Worm (Caenorhabditis elegans): ENCODE measurements around the gene C48D1.5.

Gene C48D1.5

DNA sequence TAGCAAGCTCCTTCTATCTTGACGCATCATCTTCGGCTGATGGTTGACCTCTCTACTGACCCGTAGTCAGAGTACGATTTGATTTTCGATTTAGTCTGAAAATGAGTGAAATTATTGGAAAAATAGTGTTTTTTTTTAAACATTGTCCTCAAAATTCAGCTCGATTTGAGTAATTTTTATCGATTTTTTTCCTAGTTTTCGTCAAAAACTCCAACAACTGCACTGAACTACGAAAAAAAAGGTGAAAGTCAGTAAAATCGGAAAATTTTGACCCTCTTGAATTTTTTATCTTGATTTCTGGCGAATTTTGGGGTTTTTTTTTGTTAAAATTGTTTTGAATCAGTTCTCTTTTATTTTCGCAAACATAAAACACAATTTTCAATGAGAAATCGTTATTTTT is 17.7 kb upstream of the C48D1.5 start, which contains the start of gene ced-3:
Gene ced-3, minus strand, starts transcription at position 101 of the 400 bp plus-strand sequence.
- TF ChIP-seq ceh-13 (GFP tag; optimal IDR thresholded peaks at IDR 0.05) (no peak), hnd-1 (tag; optimal IDR thresholded peaks at IDR 0.05) (no peak), ama-1 (optimal IDR thresholded peaks at IDR 0.05) (no peak), hmg-4 (GFP tag; optimal IDR thresholded peaks at IDR 0.05) (no peak), scrt-1 (GFP tag; IDR thresholded peaks at IDR 0.05) (no peak), ets-7 (tag; optimal IDR thresholded peaks at IDR 0.05) (no peak), flt-1 (GFP tag; IDR thresholded peaks at IDR 0.05) (no peak), F13C5.2 (tag; optimal IDR thresholded peaks at IDR 0.05) (no peak), tbx-11 (GFP tag; IDR thresholded peaks at IDR 0.05) (no peak), sea-1 (GFP tag; conservative IDR thresholded peaks at IDR 0.05) (no peak), B0310.2 (tag; optimal IDR thresholded peaks at IDR 0.05) (no peak), hmbx-1 (tag; optimal IDR thresholded peaks at IDR 0.05) (no peak), ceh-36 (tag; optimal IDR thresholded peaks at IDR 0.05) (no peak), tbx-37 (GFP tag; conservative IDR thresholded peaks at IDR 0.05) (no peak), tra-4 (tag; optimal IDR thresholded peaks at IDR 0.05) (no peak), pes-1 (GFP tag; IDR thresholded peaks at IDR 0.05) (no peak)

DNA sequence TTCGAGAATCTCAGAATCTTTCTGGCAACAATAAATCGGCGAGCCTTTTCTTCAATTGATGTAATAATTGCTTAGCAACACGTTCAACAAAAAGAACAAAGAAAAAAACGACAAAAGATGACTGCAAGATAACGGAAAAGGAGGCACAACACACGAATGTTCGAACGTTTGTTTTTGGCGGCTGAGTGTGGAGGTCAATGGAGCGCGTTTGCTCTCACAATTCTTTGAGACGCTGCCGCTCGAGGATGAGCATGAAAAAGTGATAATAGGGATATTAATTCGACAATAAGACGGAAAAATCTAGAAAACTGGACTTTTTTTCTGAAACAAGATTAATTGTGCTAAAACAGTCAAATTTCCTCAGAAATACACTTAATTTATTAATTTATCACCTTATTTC is 15.9 kb upstream of the C48D1.5 start:
- no peak for TF ChIP-seq scrt-1 (GFP tag; IDR thresholded peaks at IDR 0.05)
- TF ChIP-seq hmg-4 (GFP tag; optimal IDR thresholded peaks at IDR 0.05), result peak; percentile 15

DNA sequence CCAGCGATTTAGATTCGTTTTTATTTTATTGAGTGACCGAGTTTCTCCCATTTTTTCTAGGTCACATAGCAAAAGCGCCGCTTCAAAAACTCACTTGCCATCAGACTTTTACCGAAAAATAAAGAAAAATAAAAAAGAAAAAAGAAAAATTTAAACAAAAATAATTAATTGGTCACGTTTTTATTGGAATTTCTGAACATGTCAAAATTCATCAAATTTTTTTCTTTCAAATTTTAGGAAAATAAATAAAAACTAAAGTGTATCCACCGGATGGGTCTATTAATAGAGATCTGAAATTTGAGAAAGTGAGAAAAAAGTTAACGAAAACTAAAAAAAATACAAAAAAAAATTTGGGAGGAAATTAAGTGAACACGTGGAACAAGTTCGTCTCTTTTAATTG is 12.2 kb upstream of the C48D1.5 start, which contains the start of gene C48D1.9:
Gene C48D1.9, minus strand, starts transcription at position 101 of the 400 bp plus-strand sequence.
- no peak for TF ChIP-seq tbx-37 (GFP tag; conservative IDR thresholded peaks at IDR 0.05)
- no peak for TF ChIP-seq tra-4 (tag; optimal IDR thresholded peaks at IDR 0.05)
- TF ChIP-seq pes-1 (GFP tag; IDR thresholded peaks at IDR 0.05), result no peak
- no peak for TF ChIP-seq F13C5.2 (tag; optimal IDR thresholded peaks at IDR 0.05)
- TF ChIP-seq tbx-11 (GFP tag; IDR thresholded peaks at IDR 0.05), result no peak
- TF ChIP-seq aly-1 (tag; optimal IDR thresholded peaks at IDR 0.05), result no peak
- no peak for TF ChIP-seq ama-1 (optimal IDR thresholded peaks at IDR 0.05)
- no peak for TF ChIP-seq ceh-13 (GFP tag; optimal IDR thresholded peaks at IDR 0.05)
- no peak for TF ChIP-seq scrt-1 (GFP tag; IDR thresholded peaks at IDR 0.05)
- TF ChIP-seq B0310.2 (tag; optimal IDR thresholded peaks at IDR 0.05), result no peak
- TF ChIP-seq ceh-36 (tag; optimal IDR thresholded peaks at IDR 0.05), result no peak
- TF ChIP-seq hmbx-1 (tag; optimal IDR thresholded peaks at IDR 0.05), result no peak
- TF ChIP-seq hnd-1 (tag; optimal IDR thresholded peaks at IDR 0.05), result no peak
- no peak for TF ChIP-seq flt-1 (GFP tag; IDR thresholded peaks at IDR 0.05)
- no peak for TF ChIP-seq ets-7 (tag; optimal IDR thresholded peaks at IDR 0.05)
- no peak for TF ChIP-seq hmg-4 (GFP tag; optimal IDR thresholded peaks at IDR 0.05)

DNA sequence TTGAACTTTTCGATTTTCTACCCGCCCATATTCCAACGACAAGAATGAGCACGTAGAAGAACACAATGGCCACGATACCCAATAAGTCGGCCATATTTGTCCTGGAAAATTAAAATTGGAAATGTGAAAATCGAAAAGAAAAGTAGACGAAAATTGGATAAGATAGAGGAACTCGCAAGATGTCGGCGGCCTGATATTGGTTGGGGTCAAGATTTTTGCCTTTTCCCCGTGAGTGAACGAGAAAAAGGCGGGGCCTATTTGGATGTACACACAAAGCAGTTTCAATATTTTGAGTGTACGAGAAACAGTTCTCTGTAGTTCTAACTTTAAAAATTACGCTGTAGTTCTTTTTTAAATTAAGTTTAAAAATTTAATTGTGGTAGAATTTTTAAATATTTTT is 7.3 kb upstream of the C48D1.5 start, which contains the start of gene cho-1:
Gene cho-1, minus strand, starts transcription at position 101 of the 400 bp plus-strand sequence.
- TF ChIP-seq scrt-1 (GFP tag; IDR thresholded peaks at IDR 0.05) (no peak), sea-1 (GFP tag; conservative IDR thresholded peaks at IDR 0.05) (no peak), ama-1 (optimal IDR thresholded peaks at IDR 0.05) (no peak), hmg-4 (GFP tag; optimal IDR thresholded peaks at IDR 0.05) (no peak), tra-4 (tag; optimal IDR thresholded peaks at IDR 0.05) (no peak), tbx-37 (GFP tag; conservative IDR thresholded peaks at IDR 0.05) (no peak), ceh-13 (GFP tag; optimal IDR thresholded peaks at IDR 0.05) (no peak), hnd-1 (tag; optimal IDR thresholded peaks at IDR 0.05) (no peak), F13C5.2 (tag; optimal IDR thresholded peaks at IDR 0.05) (no peak), B0310.2 (tag; optimal IDR thresholded peaks at IDR 0.05) (no peak), ceh-36 (tag; optimal IDR thresholded peaks at IDR 0.05) (no peak), tbx-11 (GFP tag; IDR thresholded peaks at IDR 0.05) (no peak), ets-7 (tag; optimal IDR thresholded peaks at IDR 0.05) (no peak), flt-1 (GFP tag; IDR thresholded peaks at IDR 0.05) (no peak), aly-1 (tag; optimal IDR thresholded peaks at IDR 0.05) (no peak), pes-1 (GFP tag; IDR thresholded peaks at IDR 0.05) (no peak), hmbx-1 (tag; optimal IDR thresholded peaks at IDR 0.05) (no peak)

DNA sequence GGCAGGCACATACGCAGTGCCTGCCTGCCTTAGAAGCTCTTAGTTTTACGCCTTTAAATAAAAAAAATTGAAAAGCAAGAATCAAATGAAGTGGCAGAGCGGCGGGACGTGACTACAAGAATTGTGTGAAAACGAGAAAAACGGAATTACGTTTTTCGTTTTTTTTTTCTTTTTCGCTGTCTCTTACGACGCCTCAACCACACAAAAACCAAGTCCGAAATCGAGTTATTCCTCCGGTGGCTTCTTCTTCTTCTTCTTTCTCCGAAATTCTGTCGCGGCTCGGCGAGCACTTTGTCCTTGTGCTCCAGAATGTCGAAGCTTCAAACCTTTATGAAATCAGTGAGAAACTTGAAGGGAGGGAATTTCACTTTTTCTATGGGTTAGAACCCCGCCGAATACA is 1.2 kb upstream of the C48D1.5 start:
- TF ChIP-seq ets-7 (tag; optimal IDR thresholded peaks at IDR 0.05) (no peak), pes-1 (GFP tag; IDR thresholded peaks at IDR 0.05) (no peak), hnd-1 (tag; optimal IDR thresholded peaks at IDR 0.05) (no peak), flt-1 (GFP tag; IDR thresholded peaks at IDR 0.05) (no peak), hmg-4 (GFP tag; optimal IDR thresholded peaks at IDR 0.05) (no peak), sea-1 (GFP tag; conservative IDR thresholded peaks at IDR 0.05) (no peak), tbx-37 (GFP tag; conservative IDR thresholded peaks at IDR 0.05) (no peak)

DNA sequence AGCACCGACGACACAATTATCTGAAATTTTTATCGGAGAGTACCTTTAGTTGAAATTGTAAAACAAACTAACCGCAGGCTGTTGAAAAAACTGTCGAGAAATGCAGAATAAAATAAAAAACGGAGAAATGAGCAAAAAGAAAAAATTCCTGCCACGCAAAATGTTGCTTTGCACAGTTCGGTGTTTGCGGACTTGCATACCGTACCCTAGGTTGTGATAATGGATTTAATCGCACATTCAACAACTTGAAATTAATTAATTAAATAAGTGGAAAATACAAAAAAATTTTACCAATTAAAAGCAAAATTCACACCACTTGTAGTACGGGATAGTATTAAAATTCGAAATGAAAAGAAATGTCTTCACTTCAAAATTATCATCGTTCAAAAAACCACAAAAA is 9.6 kb downstream of the C48D1.5 start:
- TF ChIP-seq aly-1 (tag; optimal IDR thresholded peaks at IDR 0.05), result no peak
- no peak for TF ChIP-seq ets-7 (tag; optimal IDR thresholded peaks at IDR 0.05)
- TF ChIP-seq F13C5.2 (tag; optimal IDR thresholded peaks at IDR 0.05), result peak; percentile 43
- no peak for TF ChIP-seq B0310.2 (tag; optimal IDR thresholded peaks at IDR 0.05)

DNA sequence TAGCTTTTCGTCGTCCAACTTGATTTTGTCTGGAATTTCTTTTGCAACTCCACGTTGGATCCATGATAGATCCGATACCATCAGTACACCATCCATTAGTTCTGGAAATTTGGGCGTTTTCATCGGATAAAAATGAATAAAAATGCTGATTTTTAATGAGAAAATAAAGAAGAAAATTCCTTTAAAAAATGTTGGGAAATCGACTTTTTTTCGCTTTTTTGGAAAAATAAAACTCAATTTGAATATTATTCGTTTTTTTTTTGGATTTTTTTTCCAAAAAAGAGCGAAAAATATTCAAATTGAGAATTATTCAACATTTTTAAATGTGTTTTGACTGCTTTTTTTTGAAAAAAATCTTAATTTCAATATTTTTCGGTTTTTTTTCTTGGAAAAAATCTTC is 14.7 kb downstream of the C48D1.5 start, which contains the start of gene pwp-1:
Gene pwp-1, minus strand, starts transcription at position 101 of the 400 bp plus-strand sequence.
- TF ChIP-seq tbx-11 (GFP tag; IDR thresholded peaks at IDR 0.05), result no peak
- TF ChIP-seq ama-1 (optimal IDR thresholded peaks at IDR 0.05), result no peak
- no peak for TF ChIP-seq pes-1 (GFP tag; IDR thresholded peaks at IDR 0.05)
- TF ChIP-seq aly-1 (tag; optimal IDR thresholded peaks at IDR 0.05), result no peak
- TF ChIP-seq F13C5.2 (tag; optimal IDR thresholded peaks at IDR 0.05), result no peak
- TF ChIP-seq ceh-36 (tag; optimal IDR thresholded peaks at IDR 0.05), result no peak
- TF ChIP-seq ceh-13 (GFP tag; optimal IDR thresholded peaks at IDR 0.05), result no peak

Data from whole organism, early embryonic.